Worm (Caenorhabditis elegans) whole organism, late embryonic: ENCODE data around the gene phlp-2.

Source experiments
- F13H6.1 ChIP-seq: sonication (generic microtip); optimal IDR thresholded peaks from 2 replicates; lab custom pipeline; 2016; ENCODE audit warnings: missing genetic modification characterization, missing compliant biosample characterization
- K09A11.1 ChIP-seq: sonication (generic microtip); optimal IDR thresholded peaks from 2 replicates; lab custom pipeline; 2017; ENCODE audit warnings: antibody characterized with exemption, mild to moderate bottlenecking, missing genetic modification characterization, missing compliant biosample characterization; ENCODE audit not compliant: insufficient read depth
- T23F11.4 ChIP-seq: fragments of 200-800 bp; sonication (Bioruptor generic); optimal IDR thresholded peaks from 2 replicates; lab custom pipeline; 2018; ENCODE audit warnings: mild to moderate bottlenecking, missing genetic modification characterization, missing compliant biosample characterization
- Y22D7AL.16 ChIP-seq: sonication (generic microtip); optimal IDR thresholded peaks from 2 replicates; lab custom pipeline; 2016; ENCODE audit warnings: missing genetic modification characterization, missing compliant biosample characterization
- ama-1 ChIP-seq: fragments of 150-350 bp; optimal IDR thresholded peaks from 2 replicates; lab custom pipeline; 2014
- ceh-14 ChIP-seq: sonication (generic microtip); optimal IDR thresholded peaks from 2 replicates; lab custom pipeline; 2016; ENCODE audit warnings: missing genotype, missing genetic modification characterization, missing compliant biosample characterization
- ceh-18 ChIP-seq: sonication (generic microtip); optimal IDR thresholded peaks from 2 replicates; lab custom pipeline; 2016; ENCODE audit warnings: missing genetic modification characterization, missing compliant biosample characterization
- ceh-2 ChIP-seq: sonication (generic microtip); optimal IDR thresholded peaks from 2 replicates; lab custom pipeline; 2016; ENCODE audit warnings: missing genotype, missing genetic modification characterization, missing compliant biosample characterization
- ceh-24 ChIP-seq: sonication (generic microtip); optimal IDR thresholded peaks from 2 replicates; lab custom pipeline; 2016; ENCODE audit warnings: mild to moderate bottlenecking, missing genetic modification characterization, missing compliant biosample characterization
- ceh-30 ChIP-seq: fragments of 150-350 bp; optimal IDR thresholded peaks from 2 replicates; lab custom pipeline; 2014; ENCODE audit warnings: missing biosample characterization, missing genetic modification characterization
- ceh-34 ChIP-seq: sonication (generic microtip); optimal IDR thresholded peaks from 2 replicates; lab custom pipeline; 2016; ENCODE audit warnings: mild to moderate bottlenecking, missing genetic modification characterization, missing compliant biosample characterization
- ceh-48 ChIP-seq: sonication (generic microtip); optimal IDR thresholded peaks from 2 replicates; lab custom pipeline; 2016; ENCODE audit warnings: missing genetic modification characterization, inconsistent platforms, missing compliant biosample characterization
- ceh-9 ChIP-seq: sonication (generic microtip); optimal IDR thresholded peaks from 2 replicates; lab custom pipeline; 2016; ENCODE audit warnings: mild to moderate bottlenecking, missing genetic modification characterization, inconsistent platforms, missing compliant biosample characterization
- che-1 ChIP-seq: sonication (generic microtip); optimal IDR thresholded peaks from 2 replicates; lab custom pipeline; 2016; ENCODE audit warnings: mild to moderate bottlenecking, missing genetic modification characterization, missing compliant biosample characterization
- dmd-4 ChIP-seq: sonication (generic microtip); optimal IDR thresholded peaks from 2 replicates; lab custom pipeline; 2016; ENCODE audit warnings: borderline replicate concordance, missing genetic modification characterization, missing compliant biosample characterization
- elt-2 ChIP-seq: sonication (generic microtip); optimal IDR thresholded peaks from 2 replicates; lab custom pipeline; 2016; ENCODE audit warnings: missing genetic modification reagents, missing genetic modification characterization, missing compliant biosample characterization
- elt-4 ChIP-seq: sonication (generic microtip); optimal IDR thresholded peaks from 2 replicates; lab custom pipeline; 2016; ENCODE audit warnings: missing genetic modification characterization, missing compliant biosample characterization
- ets-4 ChIP-seq: sonication (generic microtip); optimal IDR thresholded peaks from 2 replicates; lab custom pipeline; 2016; ENCODE audit warnings: missing genetic modification characterization, missing compliant biosample characterization
- fax-1 ChIP-seq: sonication (generic microtip); optimal IDR thresholded peaks from 2 replicates; lab custom pipeline; 2016; ENCODE audit warnings: missing genotype, missing genetic modification characterization, missing compliant biosample characterization
- fkh-6 ChIP-seq: sonication (generic microtip); optimal IDR thresholded peaks from 2 replicates; lab custom pipeline; 2016; ENCODE audit warnings: missing genetic modification characterization, missing compliant biosample characterization
- gmeb-2 ChIP-seq: sonication (generic microtip); optimal IDR thresholded peaks from 2 replicates; lab custom pipeline; 2016; ENCODE audit warnings: missing genetic modification characterization, inconsistent platforms, missing compliant biosample characterization
- hlh-30 ChIP-seq: sonication (generic microtip); optimal IDR thresholded peaks from 2 replicates; lab custom pipeline; 2017; ENCODE audit warnings: antibody characterized with exemption, missing genetic modification characterization, missing compliant biosample characterization; ENCODE audit not compliant: insufficient read depth
- hlh-6 ChIP-seq: sonication (generic microtip); optimal IDR thresholded peaks from 2 replicates; lab custom pipeline; 2016; ENCODE audit warnings: missing genotype, missing genetic modification characterization, missing compliant biosample characterization
- lim-6 ChIP-seq: sonication (generic microtip); optimal IDR thresholded peaks from 2 replicates; lab custom pipeline; 2016; ENCODE audit warnings: missing genetic modification characterization, missing compliant biosample characterization
- lin-11 ChIP-seq: fragments of 200-800 bp; sonication (Bioruptor generic); optimal IDR thresholded peaks from 2 replicates; lab custom pipeline; 2018; ENCODE audit warnings: mild to moderate bottlenecking, missing genetic modification characterization, missing compliant biosample characterization
- mec-3 ChIP-seq: sonication (generic microtip); optimal IDR thresholded peaks from 2 replicates; lab custom pipeline; 2016; ENCODE audit warnings: borderline replicate concordance, missing genetic modification characterization, missing compliant biosample characterization
- nfya-1 ChIP-seq: sonication (generic microtip); optimal IDR thresholded peaks from 2 replicates; lab custom pipeline; 2017; ENCODE audit warnings: missing genetic modification characterization, mild to moderate bottlenecking, missing compliant biosample characterization, antibody characterized with exemption, moderate library complexity
- nhr-11 ChIP-seq: fragments of 150-350 bp; optimal IDR thresholded peaks from 2 replicates; lab custom pipeline; 2014; ENCODE audit warnings: missing biosample characterization, missing genetic modification characterization
- nhr-232 ChIP-seq: sonication (generic microtip); optimal IDR thresholded peaks from 2 replicates; lab custom pipeline; 2016; ENCODE audit warnings: missing genetic modification characterization, missing compliant biosample characterization
- npax-4 ChIP-seq: sonication (generic microtip); optimal IDR thresholded peaks from 2 replicates; lab custom pipeline; 2016; ENCODE audit warnings: missing genetic modification characterization, missing compliant biosample characterization
- odd-2 ChIP-seq: sonication (generic microtip); optimal IDR thresholded peaks from 2 replicates; lab custom pipeline; 2017; ENCODE audit warnings: antibody characterized with exemption, mild to moderate bottlenecking, missing genetic modification characterization, missing compliant biosample characterization
- pag-3 ChIP-seq: sonication (generic microtip); optimal IDR thresholded peaks from 2 replicates; lab custom pipeline; 2016; ENCODE audit warnings: missing compliant biosample characterization, missing genetic modification characterization, borderline replicate concordance
- pat-9 ChIP-seq: fragments of 200-800 bp; sonication (Bioruptor generic); optimal IDR thresholded peaks from 2 replicates; lab custom pipeline; 2018; ENCODE audit warnings: mild to moderate bottlenecking, missing genetic modification characterization, moderate library complexity, missing compliant biosample characterization
- pax-1 ChIP-seq: fragments of 150-350 bp; optimal IDR thresholded peaks from 2 replicates; lab custom pipeline; 2014; ENCODE audit warnings: missing biosample characterization, missing genetic modification characterization
- pha-2 ChIP-seq: sonication (generic microtip); optimal IDR thresholded peaks from 2 replicates; lab custom pipeline; 2017; ENCODE audit warnings: mild to moderate bottlenecking, missing genetic modification characterization, missing compliant biosample characterization
- pha-4 ChIP-seq: fragments of 150-350 bp; optimal IDR thresholded peaks from 2 replicates; lab custom pipeline; 2018; ENCODE audit warnings: missing biosample characterization, missing genetic modification reagents, missing genetic modification characterization
- pqm-1 ChIP-seq: sonication (generic microtip); optimal IDR thresholded peaks from 2 replicates; lab custom pipeline; 2016; ENCODE audit warnings: missing genetic modification characterization, missing compliant biosample characterization
- ref-2 ChIP-seq: sonication (generic microtip); optimal IDR thresholded peaks from 2 replicates; lab custom pipeline; 2016; ENCODE audit warnings: missing genetic modification characterization, missing compliant biosample characterization
- rnt-1 ChIP-seq: sonication (generic microtip); optimal IDR thresholded peaks from 2 replicates; lab custom pipeline; 2016; ENCODE audit warnings: missing genetic modification characterization, missing compliant biosample characterization
- sox-4 ChIP-seq: sonication (generic microtip); optimal IDR thresholded peaks from 2 replicates; lab custom pipeline; 2017; ENCODE audit warnings: mild to moderate bottlenecking, missing genetic modification characterization, inconsistent platforms, missing compliant biosample characterization
- syd-9 ChIP-seq: sonication (generic microtip); optimal IDR thresholded peaks from 2 replicates; lab custom pipeline; 2016; ENCODE audit warnings: mild to moderate bottlenecking, missing genetic modification characterization, moderate library complexity, missing compliant biosample characterization
- tbx-2 ChIP-seq: sonication (generic microtip); optimal IDR thresholded peaks from 2 replicates; lab custom pipeline; 2016; ENCODE audit warnings: missing genetic modification characterization, missing compliant biosample characterization
- unc-3 ChIP-seq, 2 experiments: fragments of 200-800 bp in 1 of 2; sonication (Bioruptor generic) in 1 of 2; sonication (generic microtip) in 1 of 2; conservative IDR thresholded peaks in 1 of 2; optimal IDR thresholded peaks in 1 of 2; 2 replicates each; pipeline versions ENCODE4 v1.3.6 to Lab custom; 2016 to 2022; ENCODE audit warnings: missing compliant biosample characterization in 2 of 2, missing genetic modification characterization in 2 of 2, missing genetic modification reagents in 1 of 2
- unc-55 ChIP-seq: sonication (generic microtip); optimal IDR thresholded peaks from 2 replicates; lab custom pipeline; 2017; ENCODE audit warnings: missing biosample characterization, missing genetic modification reagents, missing genetic modification characterization
- unc-86 ChIP-seq: sonication (generic microtip); optimal IDR thresholded peaks from 2 replicates; lab custom pipeline; 2016; ENCODE audit warnings: missing genetic modification characterization, missing compliant biosample characterization
- zip-5 ChIP-seq: sonication (generic microtip); optimal IDR thresholded peaks from 2 replicates; lab custom pipeline; 2016; ENCODE audit warnings: missing genetic modification characterization, missing compliant biosample characterization
- ztf-16 ChIP-seq: sonication (generic microtip); optimal IDR thresholded peaks from 2 replicates; lab custom pipeline; 2017; ENCODE audit warnings: missing genetic modification characterization, missing compliant biosample characterization

The phlp-2 gene

ce11 chrIII:4234642-4235295 lies 25.5 kb downstream of the phlp-2 start:
- TF ChIP-seq nfya-1 (peak; percentile 88), fkh-6 (tag; lab: Kevin White, UChicago) (no peak)

ce11 chrIII:4236178-4236577 lies 26.9 kb downstream of the phlp-2 start:
- TF ChIP-seq hlh-6 (tag; lab: Kevin White, UChicago) (no peak), ceh-2 (no peak), zip-5 (tag; lab: Kevin White, UChicago) (no peak), tbx-2 (tag; lab: Kevin White, UChicago) (peak; percentile 24), npax-4 (tag; lab: Kevin White, UChicago) (no peak)

ce11 chrIII:4237660-4238059 lies 28.4 kb downstream of the phlp-2 start:
- TF ChIP-seq unc-86 (tag; lab: Kevin White, UChicago) (no peak), T23F11.4 (no peak), nhr-232 (tag; lab: Kevin White, UChicago) (no peak), pha-2 (no peak), dmd-4 (tag; lab: Kevin White, UChicago) (no peak), Y22D7AL.16 (tag; lab: Kevin White, UChicago) (no peak), fkh-6 (tag; lab: Kevin White, UChicago) (no peak), odd-2 (tag; lab: Kevin White, UChicago) (no peak), ztf-16 (tag; lab: Kevin White, UChicago) (no peak), ceh-14 (tag; lab: Kevin White, UChicago) (peak; percentile 65), fax-1 (peak; percentile 1), elt-4 (no peak), elt-2 (tag; lab: Kevin White, UChicago) (no peak), ceh-9 (tag; lab: Kevin White, UChicago) (no peak), sox-4 (tag; lab: Kevin White, UChicago) (no peak), ceh-30 (tag; lab: Kevin White, UChicago) (peak; percentile 57), tbx-2 (tag; lab: Kevin White, UChicago) (peak; percentile 84), mec-3 (no peak), K09A11.1 (tag; lab: Kevin White, UChicago) (no peak), syd-9 (tag; lab: Kevin White, UChicago) (peak; percentile 38), pag-3 (tag; lab: Kevin White, UChicago) (no peak), rnt-1 (tag; lab: Kevin White, UChicago) (peak; percentile 92), pat-9 (tag; lab: Kevin White, UChicago) (no peak), lin-11 (tag; lab: Kevin White, UChicago) (no peak), npax-4 (tag; lab: Kevin White, UChicago) (no peak), unc-55 (peak; percentile 85), nhr-11 (tag; lab: Kevin White, UChicago) (peak; percentile 91), ceh-48 (tag; lab: Kevin White, UChicago) (no peak), che-1 (tag; lab: Kevin White, UChicago) (no peak), lim-6 (tag; lab: Kevin White, UChicago) (peak; percentile 27), ceh-34 (peak; percentile 70), F13H6.1 (peak; percentile 74), ceh-18 (tag; lab: Kevin White, UChicago) (peak; percentile 93), unc-3 (GFP tag; conservative IDR thresholded peaks at IDR 0.05; lab: Robert Waterston, UW) (no peak), unc-3 (tag; optimal IDR thresholded peaks at IDR 0.05; lab: Kevin White, UChicago) (no peak), pax-1 (no peak), ceh-24 (tag; lab: Kevin White, UChicago) (no peak), ets-4 (tag; lab: Kevin White, UChicago) (peak; percentile 28), ama-1 (lab: Kevin White, UChicago) (no peak), pqm-1 (tag; lab: Kevin White, UChicago) (peak; percentile 81), ceh-2 (no peak), nfya-1 (peak; percentile 83), ref-2 (tag; lab: Kevin White, UChicago) (peak; percentile 75), hlh-30 (peak; percentile 93), gmeb-2 (tag; lab: Kevin White, UChicago) (no peak), pha-4 (tag; lab: Kevin White, UChicago) (no peak)
